Fruit fly (Drosophila melanogaster) whole organism, wandering third instar larva: ENCODE data around the gene CG4115.

Experiments used
- Abd-B ChIP-seq: fragments of >200 bp; optimal IDR thresholded peaks from 2 replicates; lab custom pipeline; 2017; ENCODE audit warnings: missing biosample characterization, missing genetic modification characterization
- CG32264 ChIP-seq: fragments of 200-800 bp; sonication (Bioruptor generic); optimal IDR thresholded peaks from 2 replicates; lab custom pipeline; 2016; ENCODE audit warnings: missing biosample characterization, missing genetic modification characterization
- CG9705 ChIP-seq: fragments of 200-800 bp; sonication (Bioruptor generic); optimal IDR thresholded peaks from 2 replicates; lab custom pipeline; 2018; ENCODE audit warnings: missing biosample characterization, mild to moderate bottlenecking, missing genetic modification characterization
- CrebA ChIP-seq: fragments of 200-800 bp; sonication (Bioruptor generic); optimal IDR thresholded peaks from 2 replicates; lab custom pipeline; 2016; ENCODE audit warnings: missing biosample characterization, mild to moderate bottlenecking, missing genetic modification characterization, borderline replicate concordance
- Dfd ChIP-seq: fragments of >200 bp; optimal IDR thresholded peaks from 2 replicates; lab custom pipeline; 2017; ENCODE audit warnings: missing biosample characterization, missing genetic modification characterization
- Dif ChIP-seq: fragments of 200-275, 200-300 bp; sonication (Bioruptor generic); optimal IDR thresholded peaks from 2 replicates; lab custom pipeline; 2018; ENCODE audit warnings: missing biosample characterization, missing genetic modification characterization; ENCODE audit not compliant: partially characterized antibody
- GATAd ChIP-seq: sonication (Bioruptor generic); optimal IDR thresholded peaks from 2 replicates; lab custom pipeline; 2016; ENCODE audit warnings: missing biosample characterization, missing genetic modification characterization
- HLH106 ChIP-seq: fragments of 200-800 bp; optimal IDR thresholded peaks from 3 replicates; lab custom pipeline; 2019; ENCODE audit warnings: missing biosample characterization, mild to moderate bottlenecking, missing genetic modification characterization, moderate library complexity
- Hnf4 ChIP-seq: fragments of 200-800 bp; sonication (Bioruptor generic); optimal IDR thresholded peaks from 2 replicates; lab custom pipeline; 2016; ENCODE audit warnings: missing biosample characterization, mild to moderate bottlenecking, missing genetic modification characterization
- Hr78 ChIP-seq: fragments of >200 bp; optimal IDR thresholded peaks from 2 replicates; lab custom pipeline; 2017; ENCODE audit warnings: missing biosample characterization, missing genetic modification characterization
- Hr83 ChIP-seq: fragments of 200-300 bp; sonication (Bioruptor generic); optimal IDR thresholded peaks from 2 replicates; lab custom pipeline; 2016; ENCODE audit warnings: missing biosample characterization, mild to moderate bottlenecking, missing genetic modification characterization, moderate library complexity; ENCODE audit not compliant: poor library complexity, severe bottlenecking
- Jra ChIP-seq: sonication (Bioruptor generic); optimal IDR thresholded peaks from 2 replicates; lab custom pipeline; 2016; ENCODE audit warnings: missing biosample characterization, missing genetic modification characterization
- Mio ChIP-seq: sonication (Bioruptor generic); optimal IDR thresholded peaks from 2 replicates; lab custom pipeline; 2016; ENCODE audit warnings: missing biosample characterization, missing genetic modification characterization
- Myc ChIP-seq: fragments of >200 bp; optimal IDR thresholded peaks from 2 replicates; lab custom pipeline; 2017
- N ChIP-seq: fragments of >200 bp; optimal IDR thresholded peaks from 2 replicates; lab custom pipeline; 2018; ENCODE audit warnings: missing biosample characterization, missing external identifiers, missing genetic modification characterization
- OdsH ChIP-seq: fragments of 200-800 bp; sonication (Bioruptor generic); optimal IDR thresholded peaks from 2 replicates; lab custom pipeline; 2016; ENCODE audit warnings: missing biosample characterization, mild to moderate bottlenecking, missing genetic modification characterization
- Rel ChIP-seq, 2 experiments: fragments of 200-800 bp; sonication (Bioruptor generic) in 1 of 2; optimal IDR thresholded peaks; 2 replicates in 1 of 2; 3 replicates in 1 of 2; lab custom pipeline; 2016 to 2019; ENCODE audit warnings: mild to moderate bottlenecking in 2 of 2, missing biosample characterization in 2 of 2, missing genetic modification characterization in 2 of 2, moderate library complexity in 1 of 2
- Sp1 ChIP-seq: fragments of 200-800 bp; sonication (Bioruptor generic); optimal IDR thresholded peaks from 3 replicates; lab custom pipeline; 2019; ENCODE audit warnings: missing biosample characterization, mild to moderate bottlenecking, missing genetic modification characterization, moderate library complexity
- Vsx2 ChIP-seq: fragments of 200-300, 225-300 bp; sonication (Bioruptor generic); optimal IDR thresholded peaks from 2 replicates; lab custom pipeline; 2018; ENCODE audit warnings: missing biosample characterization, missing genetic modification characterization; ENCODE audit not compliant: partially characterized antibody
- br ChIP-seq: fragments of 200-800 bp; sonication (Bioruptor generic); optimal IDR thresholded peaks from 2 replicates; lab custom pipeline; 2016; ENCODE audit warnings: missing biosample characterization, missing genetic modification characterization
- brk ChIP-seq: fragments of 200-800 bp; sonication (Bioruptor generic); optimal IDR thresholded peaks from 2 replicates; lab custom pipeline; 2016; ENCODE audit warnings: missing biosample characterization, mild to moderate bottlenecking, missing genetic modification characterization
- dl ChIP-seq, 2 experiments: fragments of 175-275, 200-275 bp in 1 of 2; fragments of 200-275 bp in 1 of 2; sonication (Bioruptor generic); optimal IDR thresholded peaks; lab custom pipeline; 2018; ENCODE audit warnings: mild to moderate bottlenecking in 2 of 2, missing biosample characterization in 2 of 2, missing genetic modification characterization in 2 of 2, moderate library complexity in 2 of 2; ENCODE audit not compliant: partially characterized antibody in 2 of 2, insufficient read depth in 1 of 2
- dmrt93B ChIP-seq: fragments of 200-800 bp; sonication (Bioruptor generic); optimal IDR thresholded peaks from 2 replicates; lab custom pipeline; 2018; ENCODE audit warnings: missing biosample characterization, mild to moderate bottlenecking, missing genetic modification characterization
- dsf ChIP-seq: sonication (Bioruptor generic); optimal IDR thresholded peaks from 2 replicates; lab custom pipeline; 2016; ENCODE audit warnings: missing biosample characterization, missing genetic modification characterization, borderline replicate concordance
- ey ChIP-seq: fragments of 200-800 bp; sonication (Bioruptor generic); optimal IDR thresholded peaks from 2 replicates; lab custom pipeline; 2016; ENCODE audit warnings: missing biosample characterization, missing genetic modification characterization
- foxo ChIP-seq, 2 experiments: fragments of 200-800 bp; sonication (Bioruptor generic); optimal IDR thresholded peaks; 2 replicates in 1 of 2; 3 replicates in 1 of 2; lab custom pipeline; 2016 to 2017; ENCODE audit warnings: missing biosample characterization in 2 of 2, missing genetic modification characterization in 2 of 2
- fru ChIP-seq: fragments of 200-800 bp; sonication (Bioruptor generic); optimal IDR thresholded peaks from 3 replicates; lab custom pipeline; 2016; ENCODE audit warnings: missing biosample characterization, mild to moderate bottlenecking, missing genetic modification characterization
- h ChIP-seq: fragments of 200-800 bp; sonication (Bioruptor generic); optimal IDR thresholded peaks from 3 replicates; lab custom pipeline; 2016; ENCODE audit warnings: missing biosample characterization, mild to moderate bottlenecking, missing genetic modification characterization
- jim ChIP-seq: fragments of 175-275, 200-325 bp; sonication (Bioruptor generic); optimal IDR thresholded peaks from 2 replicates; lab custom pipeline; 2016; ENCODE audit warnings: missing biosample characterization, mild to moderate bottlenecking, missing genetic modification characterization
- lola ChIP-seq: fragments of >200 bp; optimal IDR thresholded peaks from 2 replicates; lab custom pipeline; 2017; ENCODE audit warnings: missing biosample characterization, missing genetic modification characterization
- pan ChIP-seq: fragments of >200 bp; optimal IDR thresholded peaks from 2 replicates; lab custom pipeline; 2017
- psq ChIP-seq: fragments of 200-800 bp; sonication (Bioruptor generic); optimal IDR thresholded peaks from 3 replicates; lab custom pipeline; 2017; ENCODE audit warnings: missing biosample characterization, mild to moderate bottlenecking, missing genetic modification characterization, moderate library complexity
- rgr ChIP-seq: fragments of 200-800 bp; sonication (Bioruptor generic); optimal IDR thresholded peaks from 3 replicates; lab custom pipeline; 2016; ENCODE audit warnings: missing biosample characterization, mild to moderate bottlenecking, missing genetic modification characterization
- sage ChIP-seq: fragments of 200-800 bp; sonication (Bioruptor generic); optimal IDR thresholded peaks from 2 replicates; lab custom pipeline; 2016; ENCODE audit warnings: missing biosample characterization, mild to moderate bottlenecking, missing genetic modification characterization
- sv ChIP-seq: fragments of 200-800 bp; sonication (Bioruptor generic); optimal IDR thresholded peaks from 3 replicates; lab custom pipeline; 2016; ENCODE audit warnings: missing biosample characterization, missing genetic modification characterization
- tai ChIP-seq: sonication (Bioruptor generic); optimal IDR thresholded peaks from 2 replicates; lab custom pipeline; 2016; ENCODE audit warnings: missing biosample characterization, missing genetic modification characterization
- usp ChIP-seq: fragments of >200 bp; optimal IDR thresholded peaks from 2 replicates; lab custom pipeline; 2017; ENCODE audit warnings: missing biosample characterization, missing genetic modification characterization
- woc ChIP-seq: sonication (Bioruptor generic); optimal IDR thresholded peaks from 2 replicates; lab custom pipeline; 2016; ENCODE audit warnings: missing biosample characterization, mild to moderate bottlenecking, missing genetic modification characterization

CG4115 gene

DNA sequence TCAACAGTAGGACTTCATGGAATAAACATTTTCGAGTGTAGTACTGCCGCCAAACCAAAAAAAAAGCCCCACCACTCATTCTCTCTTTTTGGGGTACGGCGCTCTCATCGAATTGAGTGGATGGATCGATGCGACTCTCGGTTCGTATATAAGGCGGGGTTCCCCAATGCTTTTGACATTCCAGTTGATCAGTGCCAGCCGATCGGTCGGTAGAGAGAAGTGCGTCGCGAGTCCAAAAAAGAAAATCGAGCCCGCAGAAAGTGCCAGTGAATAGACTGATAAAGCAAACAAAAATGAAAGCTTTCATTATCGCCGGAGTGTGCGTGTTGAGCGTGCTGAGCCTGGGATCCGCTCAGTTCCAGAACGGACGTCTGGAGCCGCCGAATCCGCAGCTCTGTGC is at the start of gene CG4115:
TSS of gene CG4115 (plus strand) at position 172 of the 400 bp plus-strand sequence.
- TF ChIP-seq woc (GFP tag; lab: Kevin White, UChicago) (peak; percentile 15), Dif (GFP tag; lab: Kevin White, UChicago) (peak; percentile 20), Rel (GFP tag; optimal IDR thresholded peaks at IDR 0.05; lab: Kevin White, UChicago) (no peak), Rel (tag; optimal IDR thresholded peaks at IDR 0.05; lab: Kevin White, UChicago) (peak; percentile 94), rgr (GFP tag; lab: Kevin White, UChicago) (no peak), dsf (GFP tag; lab: Kevin White, UChicago) (no peak), Hnf4 (GFP tag; lab: Kevin White, UChicago) (no peak), fru (GFP tag; lab: Kevin White, UChicago) (no peak), brk (GFP tag; lab: Kevin White, UChicago) (no peak), tai (GFP tag; lab: Kevin White, UChicago) (no peak)

DNA sequence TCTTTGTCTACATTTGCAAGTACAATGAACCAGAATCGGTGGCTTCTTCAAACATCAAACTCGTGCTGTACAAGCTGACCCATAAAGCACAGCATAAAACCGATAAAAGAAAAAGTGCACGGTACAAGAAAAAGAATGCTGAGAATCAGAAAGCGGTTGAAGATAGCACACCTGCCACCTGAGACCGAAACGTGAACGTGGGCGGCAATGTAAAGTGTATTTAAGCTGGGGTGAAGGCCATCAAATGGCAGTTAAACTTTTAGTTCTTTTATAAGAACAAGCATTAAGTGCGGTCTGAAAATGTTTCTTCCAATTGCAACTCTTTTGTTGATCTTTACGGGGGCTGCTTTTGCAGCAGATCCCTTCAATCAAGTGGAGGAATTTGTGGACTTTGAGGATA is 48.8 kb upstream of the CG4115 start, which contains the start of gene CG4066:
TSS of gene CG4066 (plus strand) at position 301 of the 400 bp plus-strand sequence.
- TF ChIP-seq sv (GFP tag; lab: Kevin White, UChicago) (no peak), Rel (GFP tag; optimal IDR thresholded peaks at IDR 0.05; lab: Kevin White, UChicago) (no peak), Rel (tag; optimal IDR thresholded peaks at IDR 0.05; lab: Kevin White, UChicago) (no peak), GATAd (GFP tag; lab: Kevin White, UChicago) (no peak), tai (GFP tag; lab: Kevin White, UChicago) (no peak), dmrt93B (GFP tag; lab: Kevin White, UChicago) (no peak), Sp1 (GFP tag; lab: Kevin White, UChicago) (no peak), h (GFP tag; lab: Kevin White, UChicago) (no peak), Hr83 (no peak), CG9705 (GFP tag; lab: Kevin White, UChicago) (no peak), usp (GFP tag; lab: Kevin White, UChicago) (no peak)

DNA sequence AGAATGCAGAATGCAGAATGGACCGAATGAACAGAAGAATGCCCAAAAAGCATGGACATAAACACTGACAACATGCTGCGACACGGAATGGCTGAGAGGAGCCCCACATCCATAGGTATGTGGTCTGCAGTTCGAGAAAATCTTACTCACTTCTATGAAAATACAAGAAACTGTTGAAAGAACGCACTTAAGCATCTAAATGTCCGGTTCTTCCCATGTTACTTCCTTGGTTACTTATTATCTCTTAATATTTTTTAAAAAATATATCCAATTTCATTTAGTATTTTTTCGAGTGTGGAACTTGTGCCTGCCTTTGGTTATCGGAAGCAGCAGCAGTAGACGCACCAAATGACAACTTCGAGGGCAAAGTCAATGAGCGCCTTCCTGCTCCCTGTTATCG is 45.6 kb upstream of the CG4115 start:
- TF ChIP-seq HLH106: peak; percentile 88
- peak; percentile 85 for TF ChIP-seq fru (GFP tag; lab: Kevin White, UChicago)
- no peak for TF ChIP-seq lola (GFP tag; lab: Kevin White, UChicago)
- no peak for TF ChIP-seq N (GFP tag; lab: Kevin White, UChicago)
- TF ChIP-seq br: peak; percentile 85
- TF ChIP-seq sv (GFP tag; lab: Kevin White, UChicago): no peak
- peak; percentile 54 for TF ChIP-seq CrebA
- TF ChIP-seq pan (lab: Kevin White, UChicago): no peak
- TF ChIP-seq ey (GFP tag; lab: Kevin White, UChicago): peak; percentile 86
- TF ChIP-seq psq: peak; percentile 92
- TF ChIP-seq Sp1 (GFP tag; lab: Kevin White, UChicago): peak; percentile 90
- TF ChIP-seq dl (GFP tag; optimal IDR thresholded peaks at IDR 0.05; lab: Kevin White, UChicago; ENCODE audit: insufficient read depth in 1 of 2, partially characterized antibody in 2 of 2): no peak
- TF ChIP-seq OdsH (GFP tag; lab: Kevin White, UChicago): peak; percentile 92
- TF ChIP-seq Vsx2 (GFP tag; lab: Kevin White, UChicago): no peak
- TF ChIP-seq dsf (GFP tag; lab: Kevin White, UChicago): peak; percentile 16
- peak; percentile 86 for TF ChIP-seq sage (GFP tag; lab: Kevin White, UChicago)
- no peak for TF ChIP-seq Myc (lab: Kevin White, UChicago)
- no peak for TF ChIP-seq Dif (GFP tag; lab: Kevin White, UChicago)
- TF ChIP-seq Dfd (GFP tag; lab: Kevin White, UChicago): no peak
- TF ChIP-seq rgr (GFP tag; lab: Kevin White, UChicago): peak; percentile 91
- TF ChIP-seq CG9705 (GFP tag; lab: Kevin White, UChicago): peak; percentile 73
- TF ChIP-seq Hr83: peak; percentile 8
- peak; percentile 81 for TF ChIP-seq woc (GFP tag; lab: Kevin White, UChicago)
- no peak for TF ChIP-seq usp (GFP tag; lab: Kevin White, UChicago)
- no peak for TF ChIP-seq GATAd (GFP tag; lab: Kevin White, UChicago)
- TF ChIP-seq brk (GFP tag; lab: Kevin White, UChicago): peak; percentile 88
- TF ChIP-seq jim (GFP tag; lab: Kevin White, UChicago): no peak
- peak; percentile 86 for TF ChIP-seq Hnf4 (GFP tag; lab: Kevin White, UChicago)
- peak; percentile 61 for TF ChIP-seq CG32264 (GFP tag; lab: Kevin White, UChicago)
- TF ChIP-seq Jra (GFP tag; lab: Kevin White, UChicago): peak; percentile 19
- TF ChIP-seq h (GFP tag; lab: Kevin White, UChicago): peak; percentile 90
- peak; percentile 56 for TF ChIP-seq Rel (GFP tag; optimal IDR thresholded peaks at IDR 0.05; lab: Kevin White, UChicago)
- peak; percentile 56 for TF ChIP-seq Rel (tag; optimal IDR thresholded peaks at IDR 0.05; lab: Kevin White, UChicago)
- peak; percentile 70 for TF ChIP-seq tai (GFP tag; lab: Kevin White, UChicago)
- TF ChIP-seq Hr78 (GFP tag; lab: Kevin White, UChicago): no peak
- TF ChIP-seq foxo (GFP tag; optimal IDR thresholded peaks at IDR 0.05; lab: Kevin White, UChicago): peak in 1 of 2 experiments; percentile 90
- peak; percentile 68 for TF ChIP-seq dmrt93B (GFP tag; lab: Kevin White, UChicago)
- no peak for TF ChIP-seq Abd-B (GFP tag; lab: Kevin White, UChicago)
- TF ChIP-seq Mio (GFP tag; lab: Kevin White, UChicago): no peak
- TF ChIP-seq, all 38 proteins: peak for 23
